Worm (Caenorhabditis elegans) whole organism, L2 larva: ENCODE data around the gene B0024.3.

Source experiments
- R02D3.7 ChIP-seq: fragments of 150-350 bp; optimal IDR thresholded peaks from 2 replicates; lab custom pipeline; 2014; ENCODE audit warnings: missing biosample characterization, missing genetic modification characterization
- ama-1 ChIP-seq: fragments of 150-350 bp; optimal IDR thresholded peaks from 2 replicates; lab custom pipeline; 2018; ENCODE audit warnings: inconsistent platforms
- elt-3 ChIP-seq: sonication (generic microtip); optimal IDR thresholded peaks from 2 replicates; lab custom pipeline; 2017; ENCODE audit warnings: missing biosample characterization, missing genetic modification characterization

ce11 chrV:10307283-10307682 is 19.9 kb downstream of the B0024.3 start, which contains the start of gene che-12:
- TF ChIP-seq ama-1 (no peak), R02D3.7 (tag; lab: Kevin White, UChicago) (no peak), elt-3 (tag; lab: Kevin White, UChicago) (no peak)
